Fruit fly (Drosophila melanogaster): ENCODE measurements around the gene PGRP-SB2.
A peak's percentile ranks its signal among the peaks of the same experiment; 100 is the strongest.

PGRP-SB2 gene

DNA sequence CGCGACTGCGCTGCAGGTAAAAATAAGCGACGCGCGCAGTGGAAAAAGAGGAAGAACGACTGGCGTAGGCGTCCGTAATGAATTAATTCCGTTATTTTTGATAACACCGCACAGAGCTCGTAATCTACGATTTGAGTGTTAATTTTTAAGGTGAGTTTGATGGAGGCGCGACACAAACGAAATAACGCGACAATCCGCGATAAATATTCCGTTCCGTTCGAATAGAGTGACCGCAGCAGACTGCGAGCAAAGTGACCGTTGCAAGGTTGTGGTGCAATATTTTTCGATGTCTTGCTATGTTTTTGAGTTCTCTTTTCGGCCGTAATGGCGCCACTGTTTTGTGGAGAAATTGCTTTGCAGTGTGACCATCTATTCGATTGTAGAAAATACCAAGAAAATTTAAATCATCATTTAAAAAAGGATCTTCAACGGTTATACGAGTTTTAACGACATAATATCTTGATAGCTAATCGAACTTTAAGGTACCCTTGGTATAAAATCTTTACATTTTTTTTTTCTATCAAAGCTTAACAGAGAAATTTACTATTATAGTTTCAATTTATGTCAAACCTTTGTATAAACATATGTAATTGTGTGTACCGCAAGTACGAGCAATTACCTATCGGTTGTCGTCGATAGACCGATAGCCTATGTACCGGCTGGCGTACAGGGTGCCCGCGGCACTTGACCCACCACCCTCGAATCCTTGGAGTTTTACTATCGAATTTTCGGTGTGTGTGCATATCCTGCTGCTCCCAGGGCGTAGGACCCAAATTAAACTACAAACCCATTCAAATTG lies 14.7 kb upstream of the PGRP-SB2 start, which contains the start of the genes CG43954, Lasp and Dab (continued):
- peak; percentile 9; the same call in 1 of the 2 replicates for TF ChIP-seq Awh (GFP tag; IDR thresholded peaks at IDR 0.05)
- peak; percentile 45 for TF ChIP-seq Deaf1 (tag; optimal IDR thresholded peaks at IDR 0.05)
- TF ChIP-seq grn (GFP tag; optimal IDR thresholded peaks at IDR 0.05) = peak; percentile 32
- TF ChIP-seq Sin3A (optimal IDR thresholded peaks at IDR 0.05) = peak; percentile 85
- peak; percentile 82 for TF ChIP-seq NFAT (GFP tag; IDR thresholded peaks at IDR 0.05)
- TF ChIP-seq Hr3 (GFP tag; optimal IDR thresholded peaks at IDR 0.05) = no peak
- TF ChIP-seq shn (GFP tag; optimal IDR thresholded peaks at IDR 0.05) = peak; percentile 9
- peak; percentile 40 for TF ChIP-seq gsb-n (tag; optimal IDR thresholded peaks at IDR 0.05)
- TF ChIP-seq nom (GFP tag; optimal IDR thresholded peaks at IDR 0.05) = peak; percentile 56
- peak; percentile 42 for TF ChIP-seq trem (tag; optimal IDR thresholded peaks at IDR 0.05)
- peak; percentile 9 for TF ChIP-seq dmrt99B (tag; optimal IDR thresholded peaks at IDR 0.05)
- peak; percentile 64; the same call in 1 of the 2 replicates for TF ChIP-seq Adf1 (GFP tag; IDR thresholded peaks at IDR 0.05)
- TF ChIP-seq CG4360 (GFP tag; IDR thresholded peaks at IDR 0.05) = no peak
- peak in 1 of 2 experiments; percentile 70 for TF ChIP-seq Pdp1 (GFP tag; optimal IDR thresholded peaks at IDR 0.05)
- TF ChIP-seq Med (GFP tag) = peak; percentile 89
- peak; percentile 99 for TF ChIP-seq CG6254 (GFP tag; optimal IDR thresholded peaks at IDR 0.05)
- TF ChIP-seq dmrt11E (tag; optimal IDR thresholded peaks at IDR 0.05) = no peak
- TF ChIP-seq HmgZ (tag; optimal IDR thresholded peaks at IDR 0.05) = peak; percentile 51
- TF ChIP-seq knrl (GFP tag; IDR thresholded peaks at IDR 0.05; ENCODE audit: partially characterized antibody) = peak; percentile 47; the same call in 2 of the 3 replicates
- TF ChIP-seq CG34422 (GFP tag; IDR thresholded peaks at IDR 0.05) = no peak
- TF ChIP-seq ase (GFP tag; IDR thresholded peaks at IDR 0.05) = no peak
- TF ChIP-seq al (GFP tag; IDR thresholded peaks at IDR 0.05) = no peak
- TF ChIP-seq psq (GFP tag; optimal IDR thresholded peaks at IDR 0.05) = peak; percentile 8
- peak; percentile 51 for TF ChIP-seq CG10321 (GFP tag; IDR thresholded peaks at IDR 0.05)
- no peak for TF ChIP-seq aop (GFP tag; IDR thresholded peaks at IDR 0.05)
- TF ChIP-seq Usf (GFP tag; optimal IDR thresholded peaks at IDR 0.05) = no peak
- TF ChIP-seq CG12942 (GFP tag; optimal IDR thresholded peaks at IDR 0.05) = peak; percentile 1
- peak; percentile 27 for TF ChIP-seq CG17829 (tag; optimal IDR thresholded peaks at IDR 0.05)
- peak; percentile 66 for TF ChIP-seq CG14710 (tag; optimal IDR thresholded peaks at IDR 0.05)
- TF ChIP-seq CG10147 (GFP tag; optimal IDR thresholded peaks at IDR 0.05) = peak; percentile 3
- peak; percentile 32 for TF ChIP-seq unpg (GFP tag; optimal IDR thresholded peaks at IDR 0.05)
- TF ChIP-seq CHES-1-like (GFP tag; optimal IDR thresholded peaks at IDR 0.05) = no peak
- TF ChIP-seq gce (GFP tag; IDR thresholded peaks at IDR 0.05) = 0 out of 3 replicates have a peak, but pooled peaks have one; percentile 36
- TF ChIP-seq inv (GFP tag; IDR thresholded peaks at IDR 0.05; ENCODE audit: partially characterized antibody) = 0 out of 2 replicates have a peak, but pooled peaks have one; percentile 7
- TF ChIP-seq Nf-YC (tag; optimal IDR thresholded peaks at IDR 0.05) = peak; percentile 8
- TF ChIP-seq CG2199 (GFP tag; IDR thresholded peaks at IDR 0.05) = peak; percentile 81; the same call in 1 of the 3 replicates
- no peak for TF ChIP-seq CG15073 (GFP tag; optimal IDR thresholded peaks at IDR 0.05)
- peak; percentile 3 for TF ChIP-seq CG11723 (GFP tag; optimal IDR thresholded peaks at IDR 0.05)
- peak; percentile 40 for TF ChIP-seq YL-1 (GFP tag; optimal IDR thresholded peaks at IDR 0.05)
- TF ChIP-seq MESR4 (GFP tag; optimal IDR thresholded peaks at IDR 0.05) = peak; percentile 44
- TF ChIP-seq en (GFP tag; optimal IDR thresholded peaks at IDR 0.05) = no peak
- peak; percentile 53 for TF ChIP-seq Mes4 (GFP tag; optimal IDR thresholded peaks at IDR 0.05)
- peak; percentile 5 for TF ChIP-seq Six4 (GFP tag; optimal IDR thresholded peaks at IDR 0.05)
- peak; percentile 62 for TF ChIP-seq cad (GFP tag; optimal IDR thresholded peaks at IDR 0.05)
- TF ChIP-seq BtbVII (GFP tag; optimal IDR thresholded peaks at IDR 0.05) = peak; percentile 52
- peak; percentile 52 for TF ChIP-seq sug (tag; optimal IDR thresholded peaks at IDR 0.05)
- TF ChIP-seq CG2116 (GFP tag; optimal IDR thresholded peaks at IDR 0.05) = peak; percentile 70
- TF ChIP-seq CG13296 (GFP tag; optimal IDR thresholded peaks at IDR 0.05) = peak; percentile 55
- no peak for TF ChIP-seq CG3281 (GFP tag; optimal IDR thresholded peaks at IDR 0.05)
